Worm (Caenorhabditis elegans): ENCODE data around the gene col-68.

- TF ChIP-seq nhr-237 (tag; optimal IDR thresholded peaks at IDR 0.05) (no peak), nhr-12 (tag; optimal IDR thresholded peaks at IDR 0.05) (no peak), nhr-2 (tag; optimal IDR thresholded peaks at IDR 0.05) (no peak), nhr-76 (tag; optimal IDR thresholded peaks at IDR 0.05) (no peak), nhr-28 (tag; optimal IDR thresholded peaks at IDR 0.05) (no peak), ces-1 (GFP tag; optimal IDR thresholded peaks at IDR 0.05) (no peak), ztf-11 (tag; optimal IDR thresholded peaks at IDR 0.05) (no peak)
These were observed 28.5 kb upstream of the col-68 start for ce11 chrII:75831-76230.

Data from whole organism, mixed stage, embryonic.